Fruit fly (Drosophila melanogaster) whole organism, embryonic: ENCODE data around the gene pck.

Experiments used
- ATbp ChIP-seq: fragments of 200-800 bp; sonication (Bioruptor generic); optimal IDR thresholded peaks from 2 replicates; lab custom pipeline; 2017; ENCODE audit warnings: missing biosample characterization, mild to moderate bottlenecking, missing genetic modification characterization, missing genetic modification reagents
- Atf-2 ChIP-seq: fragments of 200-800 bp; sonication (Bioruptor generic); optimal IDR thresholded peaks from 2 replicates; lab custom pipeline; 2016; ENCODE audit warnings: missing biosample characterization, missing genetic modification characterization
- BEAF-32 ChIP-seq: fragments of 200-800 bp; sonication (Bioruptor generic); optimal IDR thresholded peaks from 3 replicates; lab custom pipeline; 2017; ENCODE audit warnings: missing biosample characterization, missing genetic modification characterization, mild to moderate bottlenecking, moderate library complexity, missing genetic modification reagents
- C15 ChIP-seq: fragments of 200-800 bp; sonication (Bioruptor generic); IDR thresholded peaks from 3 replicates; pipeline ENCODE4 v1.3.6; 2022; ENCODE audit warnings: missing biosample characterization, missing genetic modification characterization
- CG1024 ChIP-seq: fragments of 200-800 bp; sonication (Bioruptor generic); IDR thresholded peaks from 2 replicates; pipeline ENCODE4 v1.3.6; 2022; ENCODE audit warnings: missing biosample characterization, missing genetic modification characterization
- CG11247 ChIP-seq: fragments of 200-800 bp; sonication (Bioruptor generic); IDR thresholded peaks from 2 replicates; pipeline ENCODE4 v1.3.6; 2022; ENCODE audit warnings: missing biosample characterization, missing genetic modification characterization
- CG11398 ChIP-seq: fragments of 200-800 bp; sonication (Bioruptor generic); optimal IDR thresholded peaks from 2 replicates; lab custom pipeline; 2016; ENCODE audit warnings: missing biosample characterization, missing genetic modification characterization
- CG11504 ChIP-seq: fragments of 200-800 bp; sonication (Bioruptor generic); optimal IDR thresholded peaks from 3 replicates; lab custom pipeline; 2019; ENCODE audit warnings: missing biosample characterization, mild to moderate bottlenecking, missing genetic modification characterization, moderate library complexity
- CG11695 ChIP-seq: fragments of 200-800 bp; sonication (Bioruptor generic); IDR thresholded peaks from 3 replicates; pipeline ENCODE4 v1.3.6; 2022; ENCODE audit warnings: missing biosample characterization, missing genetic modification characterization
- CG12769 ChIP-seq: fragments of 200-800 bp; sonication (Bioruptor generic); optimal IDR thresholded peaks from 2 replicates; lab custom pipeline; 2019; ENCODE audit warnings: missing biosample characterization, mild to moderate bottlenecking, missing genetic modification characterization, moderate library complexity
- CG13296 ChIP-seq: fragments of 200-800 bp; sonication (Bioruptor generic); optimal IDR thresholded peaks from 3 replicates; lab custom pipeline; 2018; ENCODE audit warnings: missing biosample characterization, mild to moderate bottlenecking, missing genetic modification characterization
- CG13624 ChIP-seq: fragments of 200-800 bp; sonication (Bioruptor generic); optimal IDR thresholded peaks from 2 replicates; lab custom pipeline; 2016; ENCODE audit warnings: missing biosample characterization, missing genetic modification characterization
- CG13894 ChIP-seq: fragments of 200-800 bp; sonication (Bioruptor generic); optimal IDR thresholded peaks from 3 replicates; lab custom pipeline; 2018; ENCODE audit warnings: missing biosample characterization, mild to moderate bottlenecking, missing genetic modification characterization, moderate library complexity
- CG14710 ChIP-seq: fragments of 200-800 bp; sonication (Bioruptor generic); optimal IDR thresholded peaks from 3 replicates; lab custom pipeline; 2019; ENCODE audit warnings: missing biosample characterization, mild to moderate bottlenecking, missing genetic modification characterization, moderate library complexity
- CG16779 ChIP-seq: fragments of 200-800 bp; sonication (Bioruptor generic); IDR thresholded peaks from 2 replicates; pipeline ENCODE4 v1.3.6; 2022; ENCODE audit warnings: missing biosample characterization, missing genetic modification characterization
- CG2116 ChIP-seq: fragments of 200-800 bp; sonication (Bioruptor generic); optimal IDR thresholded peaks from 3 replicates; lab custom pipeline; 2018; ENCODE audit warnings: missing biosample characterization, mild to moderate bottlenecking, missing genetic modification characterization
- CG2120 ChIP-seq: fragments of 200-800 bp; sonication (Bioruptor generic); optimal IDR thresholded peaks from 3 replicates; lab custom pipeline; 2016; ENCODE audit warnings: missing biosample characterization, missing genetic modification characterization
- CG33213 ChIP-seq: fragments of 200-800 bp; sonication (Bioruptor generic); optimal IDR thresholded peaks from 3 replicates; lab custom pipeline; 2016; ENCODE audit warnings: missing biosample characterization, missing genetic modification characterization
- CG4282 ChIP-seq: fragments of 200-800 bp; sonication (Bioruptor generic); optimal IDR thresholded peaks from 2 replicates; lab custom pipeline; 2016; ENCODE audit warnings: missing biosample characterization, missing genetic modification characterization
- CG6254 ChIP-seq: fragments of 200-800 bp; sonication (Bioruptor generic); optimal IDR thresholded peaks from 3 replicates; lab custom pipeline; 2017; ENCODE audit warnings: mild to moderate bottlenecking, missing biosample characterization, missing genetic modification reagents, missing genetic modification characterization
- CG7271 ChIP-seq: fragments of 200-800 bp; sonication (Bioruptor generic); optimal IDR thresholded peaks from 2 replicates; lab custom pipeline; 2018; ENCODE audit warnings: missing biosample characterization, mild to moderate bottlenecking, missing genetic modification characterization, moderate library complexity
- CG7357 ChIP-seq: fragments of 200-800 bp; sonication (Bioruptor generic); IDR thresholded peaks from 3 replicates; pipeline ENCODE4 v1.3.6; 2022; ENCODE audit warnings: missing biosample characterization, missing genetic modification characterization
- CG7372 ChIP-seq: fragments of 200-800 bp; sonication (Bioruptor generic); IDR thresholded peaks from 2 replicates; pipeline ENCODE4 v1.3.6; 2022; ENCODE audit warnings: missing biosample characterization, missing genetic modification characterization
- CG8478 ChIP-seq: fragments of >200 bp; optimal IDR thresholded peaks from 2 replicates; lab custom pipeline; 2018
- Dfd ChIP-seq, 2 experiments: fragments of >200 bp; optimal IDR thresholded peaks; 2 replicates each; lab custom pipeline; 2017; ENCODE audit warnings: missing biosample characterization in 2 of 2, missing genetic modification characterization in 2 of 2
- Dref ChIP-seq: fragments of 200-800 bp; sonication (Bioruptor generic); IDR thresholded peaks from 2 replicates; pipeline ENCODE4 v1.3.6; 2022; ENCODE audit warnings: missing biosample characterization, missing genetic modification characterization
- Lim3 ChIP-seq: fragments of 200-800 bp; sonication (Bioruptor generic); IDR thresholded peaks from 2 replicates; pipeline ENCODE4 v1.3.6; 2022; ENCODE audit warnings: missing biosample characterization, missing genetic modification characterization
- MBD-R2 ChIP-seq: fragments of 200-800 bp; sonication (Bioruptor generic); IDR thresholded peaks from 2 replicates; pipeline ENCODE4 v1.3.6; 2022; ENCODE audit warnings: missing biosample characterization, missing genetic modification characterization
- Max ChIP-seq: fragments of 200-800 bp; sonication (Bioruptor generic); optimal IDR thresholded peaks from 2 replicates; lab custom pipeline; 2016; ENCODE audit warnings: missing biosample characterization, mild to moderate bottlenecking, missing genetic modification characterization
- Med ChIP-seq: fragments of 200-800 bp; sonication (Bioruptor generic); peaks from one replicate; lab custom pipeline; 2016; ENCODE audit warnings: missing biosample characterization, missing genetic modification characterization, mild to moderate bottlenecking, inconsistent platforms, moderate library complexity
- NK7.1 ChIP-seq: fragments of 200-800 bp; sonication (Bioruptor generic); optimal IDR thresholded peaks from 3 replicates; lab custom pipeline; 2016; ENCODE audit warnings: missing biosample characterization, missing genetic modification characterization
- Nf-YC ChIP-seq: fragments of 200-800 bp; optimal IDR thresholded peaks from 3 replicates; lab custom pipeline; 2019; ENCODE audit warnings: missing biosample characterization, mild to moderate bottlenecking, missing genetic modification characterization, moderate library complexity
- Six4 ChIP-seq: fragments of 200-800 bp; sonication (Bioruptor generic); optimal IDR thresholded peaks from 2 replicates; lab custom pipeline; 2016; ENCODE audit warnings: missing biosample characterization, missing genetic modification characterization
- Xbp1 ChIP-seq: fragments of 200-800 bp; sonication (Bioruptor generic); optimal IDR thresholded peaks from 3 replicates; lab custom pipeline; 2016; ENCODE audit warnings: missing biosample characterization, mild to moderate bottlenecking, missing genetic modification characterization
- ap ChIP-seq: fragments of 200-800 bp; sonication (Bioruptor generic); IDR thresholded peaks from 2 replicates; pipeline ENCODE4 v1.3.6; 2022; ENCODE audit warnings: missing biosample characterization, missing genetic modification characterization
- az2 ChIP-seq: fragments of 200-800 bp; sonication (Bioruptor generic); optimal IDR thresholded peaks from 3 replicates; lab custom pipeline; 2016; ENCODE audit warnings: missing biosample characterization, missing genetic modification characterization
- bcd ChIP-seq: fragments of 200-800 bp; sonication (Bioruptor generic); optimal IDR thresholded peaks from 2 replicates; lab custom pipeline; 2017; ENCODE audit warnings: missing biosample characterization, mild to moderate bottlenecking, missing genetic modification characterization
- cato ChIP-seq: fragments of 200-800 bp; sonication (Bioruptor generic); optimal IDR thresholded peaks from 2 replicates; lab custom pipeline; 2016; ENCODE audit warnings: missing biosample characterization, missing genetic modification characterization, borderline replicate concordance
- chinmo ChIP-seq: fragments of 200-800 bp; sonication (Bioruptor generic); IDR thresholded peaks from 4 replicates; pipeline ENCODE4 v1.3.6; 2022; ENCODE audit warnings: missing biosample characterization, missing genetic modification characterization; ENCODE audit not compliant: partially characterized antibody
- dan ChIP-seq: fragments of 200-800 bp; sonication (Bioruptor generic); IDR thresholded peaks from 2 replicates; pipeline ENCODE4 v1.3.6; 2022; ENCODE audit warnings: missing biosample characterization, missing genetic modification characterization
- dmrt99B ChIP-seq: fragments of 200-800 bp; sonication (Bioruptor generic); optimal IDR thresholded peaks from 2 replicates; lab custom pipeline; 2018; ENCODE audit warnings: missing biosample characterization, mild to moderate bottlenecking, missing genetic modification characterization, moderate library complexity
- ems ChIP-seq: fragments of 200-800 bp; sonication (Bioruptor generic); optimal IDR thresholded peaks from 3 replicates; lab custom pipeline; 2016; ENCODE audit warnings: missing biosample characterization, missing genetic modification characterization
- exex ChIP-seq: fragments of 200-800 bp; sonication (Bioruptor generic); optimal IDR thresholded peaks from 4 replicates; lab custom pipeline; 2018; ENCODE audit warnings: missing biosample characterization, mild to moderate bottlenecking, missing genetic modification characterization, moderate library complexity
- gsb ChIP-seq: fragments of 200-800 bp; sonication (Bioruptor generic); IDR thresholded peaks from 2 replicates; pipeline ENCODE4 v1.3.6; 2022; ENCODE audit warnings: missing biosample characterization, missing genetic modification characterization
- jumu ChIP-seq: fragments of 200-800 bp; sonication (Bioruptor generic); optimal IDR thresholded peaks from 3 replicates; lab custom pipeline; 2016; ENCODE audit warnings: missing biosample characterization, missing genetic modification characterization
- ken ChIP-seq: fragments of 200-800 bp; sonication (Bioruptor generic); IDR thresholded peaks from 3 replicates; pipeline ENCODE4 v1.3.6; 2022; ENCODE audit warnings: missing biosample characterization, missing genetic modification characterization
- lilli ChIP-seq: fragments of 200-800 bp; sonication (Bioruptor generic); optimal IDR thresholded peaks from 3 replicates; lab custom pipeline; 2016; ENCODE audit warnings: missing biosample characterization, missing genetic modification characterization
- otp ChIP-seq: fragments of 200-800 bp; sonication (Bioruptor generic); IDR thresholded peaks from 3 replicates; pipeline ENCODE4, ENCODE4 v1.3.6; 2022; ENCODE audit warnings: missing biosample characterization, missing genetic modification characterization
- p53 ChIP-seq: fragments of 200-800 bp; sonication (Bioruptor generic); optimal IDR thresholded peaks from 2 replicates; lab custom pipeline; 2016; ENCODE audit warnings: missing biosample characterization, missing genetic modification characterization
- peb ChIP-seq: fragments of 200-800 bp; sonication (Bioruptor generic); IDR thresholded peaks from 2 replicates; pipeline ENCODE4 v1.3.6; 2022; ENCODE audit warnings: missing biosample characterization, missing genetic modification characterization
- sens-2 ChIP-seq: fragments of 200-800 bp; sonication (Bioruptor generic); IDR thresholded peaks from 2 replicates; pipeline ENCODE4 v1.3.6; 2022; ENCODE audit warnings: missing biosample characterization, missing genetic modification characterization
- seq ChIP-seq: fragments of 200-800 bp; sonication (Bioruptor generic); IDR thresholded peaks from 2 replicates; pipeline ENCODE4 v1.3.6; 2022; ENCODE audit warnings: missing biosample characterization, missing genetic modification characterization
- sim ChIP-seq: fragments of 200-800 bp; sonication (Bioruptor generic); IDR thresholded peaks from 2 replicates; pipeline ENCODE4 v1.3.6; 2022; ENCODE audit warnings: missing biosample characterization, missing genetic modification characterization

Gene pck

DNA sequence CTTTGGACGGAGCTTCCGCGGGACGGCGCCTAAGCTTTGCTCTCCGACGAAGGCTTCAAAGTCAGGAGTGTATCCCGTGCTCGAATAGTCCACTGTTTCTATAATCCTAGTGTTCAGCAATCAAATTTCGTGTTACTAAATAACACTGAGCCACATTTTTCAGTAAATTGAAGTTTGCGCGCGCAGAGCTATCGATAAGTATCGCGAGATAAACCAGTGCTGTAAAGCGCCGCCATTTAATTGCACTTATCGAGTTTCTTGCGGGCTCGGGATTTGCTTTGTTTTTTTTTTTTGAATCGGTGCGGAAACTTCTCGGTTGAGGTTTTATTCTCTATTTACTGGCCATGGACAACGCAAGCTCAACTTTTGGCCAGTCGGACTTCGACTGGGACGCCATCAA lies 6.4 kb downstream of the pck start, which contains the start of the genes Rab27 and mei-38 (continued):
- peak; percentile 80 for TF ChIP-seq BEAF-32 (GFP tag; lab: Kevin White, UChicago)
- peak; percentile 67 for TF ChIP-seq MBD-R2 (GFP tag; lab: Robert Waterston, UW)
- peak; percentile 39 for TF ChIP-seq CG13624 (GFP tag; lab: Kevin White, UChicago)
- TF ChIP-seq Nf-YC (tag; lab: Kevin White, UChicago): no peak
- TF ChIP-seq dmrt99B (tag; lab: Kevin White, UChicago): no peak
- no peak for TF ChIP-seq exex (tag; lab: Kevin White, UChicago)
- TF ChIP-seq CG11247: no peak
- TF ChIP-seq NK7.1: no peak
- TF ChIP-seq az2 (GFP tag; lab: Kevin White, UChicago): no peak
- TF ChIP-seq cato (GFP tag; lab: Kevin White, UChicago): no peak
- TF ChIP-seq CG14710 (tag; lab: Kevin White, UChicago): peak; percentile 38
- TF ChIP-seq CG7372: no peak
- TF ChIP-seq Lim3 (GFP tag; lab: Robert Waterston, UW): no peak
- TF ChIP-seq ken: 0 out of 3 replicates have a peak, but pooled peaks have one; percentile 48
- TF ChIP-seq Med (GFP tag; lab: Kevin White, UChicago): peak; percentile 76
- TF ChIP-seq CG13296: no peak
- no peak for TF ChIP-seq CG33213 (GFP tag; lab: Kevin White, UChicago)
- no peak for TF ChIP-seq CG13894 (tag; lab: Kevin White, UChicago)
- no peak for TF ChIP-seq seq (GFP tag; lab: Robert Waterston, UW)
- no peak for TF ChIP-seq CG8478
- no peak for TF ChIP-seq p53 (GFP tag; lab: Kevin White, UChicago)
- no peak for TF ChIP-seq ap (GFP tag; lab: Robert Waterston, UW)
- TF ChIP-seq otp (GFP tag; lab: Robert Waterston, UW): no peak
- no peak for TF ChIP-seq CG11398
- TF ChIP-seq CG12769 (tag; lab: Kevin White, UChicago): no peak
- TF ChIP-seq chinmo: 0 out of 4 replicates have a peak, but pooled peaks have one; percentile 61
- TF ChIP-seq Max (GFP tag; lab: Kevin White, UChicago): no peak
- no peak for TF ChIP-seq CG11695
- TF ChIP-seq lilli (GFP tag; lab: Kevin White, UChicago): peak; percentile 18
- TF ChIP-seq CG6254 (GFP tag; lab: Kevin White, UChicago): no peak
- TF ChIP-seq Xbp1 (GFP tag; lab: Kevin White, UChicago): peak; percentile 20
- TF ChIP-seq CG4282: no peak
- TF ChIP-seq CG2116 (GFP tag; lab: Kevin White, UChicago): peak; percentile 69
- no peak for TF ChIP-seq dan (GFP tag; lab: Robert Waterston, UW)
- no peak for TF ChIP-seq bcd (GFP tag; lab: Kevin White, UChicago)
- TF ChIP-seq Atf-2: no peak
- TF ChIP-seq Dfd (GFP tag; optimal IDR thresholded peaks at IDR 0.05; lab: Kevin White, UChicago): no peak
- TF ChIP-seq peb: no peak
- no peak for TF ChIP-seq CG1024 (GFP tag; lab: Robert Waterston, UW)
- no peak for TF ChIP-seq C15
- no peak for TF ChIP-seq sens-2 (GFP tag; lab: Robert Waterston, UW)
- peak; percentile 56 for TF ChIP-seq CG2120 (GFP tag; lab: Kevin White, UChicago)
- TF ChIP-seq CG7271 (tag; lab: Kevin White, UChicago): no peak
- no peak for TF ChIP-seq Six4 (GFP tag; lab: Kevin White, UChicago)
- no peak for TF ChIP-seq CG7357 (GFP tag; lab: Robert Waterston, UW)
- TF ChIP-seq jumu (GFP tag; lab: Kevin White, UChicago): peak; percentile 44
- TF ChIP-seq CG11504 (tag; lab: Kevin White, UChicago): no peak
- TF ChIP-seq Dref (GFP tag; lab: Robert Waterston, UW): peak; percentile 88
- no peak for TF ChIP-seq ATbp (GFP tag; lab: Kevin White, UChicago)
- no peak for TF ChIP-seq ems (GFP tag; lab: Kevin White, UChicago)
- TF ChIP-seq CG16779 (GFP tag; lab: Robert Waterston, UW): no peak
- no peak for TF ChIP-seq sim
- TF ChIP-seq gsb: no peak
